Worm (Caenorhabditis elegans): ENCODE results near the gene F49E11.2.

Gene F49E11.2

DNA sequence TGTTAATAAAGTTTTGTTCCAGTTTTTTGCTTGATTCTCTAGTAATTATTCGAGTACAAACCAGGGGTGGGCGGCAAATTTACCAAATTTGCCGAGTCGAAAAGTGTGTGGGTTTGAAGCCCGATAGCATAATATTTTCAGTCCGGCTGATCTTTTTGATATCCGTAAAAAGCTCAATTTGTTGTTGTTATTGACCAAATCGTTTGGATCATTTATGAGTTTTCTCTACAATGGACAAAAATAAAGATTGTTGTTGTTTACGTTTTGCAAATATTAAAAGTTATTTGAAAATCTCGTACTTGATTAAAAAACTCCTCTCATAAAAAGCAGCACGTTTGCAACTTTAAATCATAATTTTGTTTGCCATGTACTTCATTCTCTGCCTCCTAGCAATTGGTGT is 17.2 kb upstream of the F49E11.2 start, which contains the start of gene scl-1:
Gene scl-1, plus strand, starts transcription at position 301 of the 400 bp plus-strand sequence.
- TF ChIP-seq lin-14 (GFP tag; optimal IDR thresholded peaks at IDR 0.05) (no peak), fkh-4 (tag; optimal IDR thresholded peaks at IDR 0.05; ENCODE audit: borderline replicate concordance) (no peak), pax-3 (tag; optimal IDR thresholded peaks at IDR 0.05) (no peak), blmp-1 (tag; optimal IDR thresholded peaks at IDR 0.05) (no peak), fkh-10 (GFP tag; optimal IDR thresholded peaks at IDR 0.05) (no peak), sptf-1 (tag; optimal IDR thresholded peaks at IDR 0.05) (no peak), nhr-71 (tag; optimal IDR thresholded peaks at IDR 0.05) (no peak), efl-1 (optimal IDR thresholded peaks at IDR 0.05) (no peak), efl-1 (GFP tag; optimal IDR thresholded peaks at IDR 0.05 in 1 of 2) (no peak), skn-1 (tag; optimal IDR thresholded peaks at IDR 0.05) (no peak), mep-1 (tag; optimal IDR thresholded peaks at IDR 0.05) (no peak), lir-3 (tag; optimal IDR thresholded peaks at IDR 0.05; ENCODE audit: poor library complexity) (no peak), fos-1 (tag; optimal IDR thresholded peaks at IDR 0.05) (no peak), swsn-7 (tag; optimal IDR thresholded peaks at IDR 0.05) (no peak), ceh-82 (tag; optimal IDR thresholded peaks at IDR 0.05) (no peak)

DNA sequence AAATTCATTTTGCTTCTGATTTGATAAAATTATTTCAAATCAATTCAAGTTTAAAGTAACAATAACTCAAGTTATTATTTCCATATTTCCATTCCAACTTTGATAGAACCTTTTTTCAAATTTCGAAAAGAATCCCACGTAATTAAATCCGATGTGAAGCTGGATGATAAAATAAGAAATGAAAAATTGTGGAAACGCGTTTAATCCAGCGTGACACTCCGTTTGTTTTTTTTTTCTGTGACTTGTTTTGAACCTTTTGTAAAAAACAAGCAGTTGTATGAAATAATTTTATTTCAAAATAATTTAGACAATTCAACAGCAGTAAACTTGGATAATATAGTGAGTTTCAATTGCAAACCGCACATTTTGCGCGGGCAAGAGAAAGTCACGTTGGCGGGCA is 13.8 kb upstream of the F49E11.2 start, which contains the start of gene F49E11.7:
Gene F49E11.7, plus strand, starts transcription at position 301 of the 400 bp plus-strand sequence.
- TF ChIP-seq mab-9 (GFP tag; IDR thresholded peaks at IDR 0.05): no peak
- TF ChIP-seq efl-1 (optimal IDR thresholded peaks at IDR 0.05): no peak
- peak in 1 of 2 experiments; percentile 17 for TF ChIP-seq efl-1 (GFP tag; optimal IDR thresholded peaks at IDR 0.05 in 1 of 2)
- no peak for TF ChIP-seq nhr-28 (tag; optimal IDR thresholded peaks at IDR 0.05)
- no peak for TF ChIP-seq elt-2 (tag; optimal IDR thresholded peaks at IDR 0.05)

DNA sequence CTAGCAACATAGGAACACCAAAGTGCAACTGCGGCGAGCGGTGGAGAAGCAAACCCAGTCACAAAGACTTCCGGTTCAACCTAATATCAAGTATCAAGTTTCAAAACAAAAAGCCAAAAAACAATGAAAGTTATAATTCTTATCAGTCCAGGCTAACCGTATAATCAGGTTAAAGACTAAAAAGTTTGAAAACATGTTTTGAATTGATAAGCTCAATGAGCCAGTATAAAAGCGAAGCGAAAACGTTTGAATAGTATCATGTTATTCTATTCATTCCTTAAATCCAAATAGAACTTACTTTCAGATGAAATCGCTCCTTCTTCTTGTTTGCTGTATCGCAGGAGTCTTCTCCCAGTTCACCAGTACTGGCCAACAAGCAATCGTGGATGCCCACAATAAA is 12.3 kb upstream of the F49E11.2 start, which contains the start of gene scl-11:
Gene scl-11, plus strand, starts transcription at position 301 of the 400 bp plus-strand sequence.
- TF ChIP-seq hlh-4 (tag; optimal IDR thresholded peaks at IDR 0.05) (no peak), F16B12.6 (tag; optimal IDR thresholded peaks at IDR 0.05) (no peak), lin-15B (tag; optimal IDR thresholded peaks at IDR 0.05) (no peak), vab-15 (tag; optimal IDR thresholded peaks at IDR 0.05) (no peak), lin-14 (GFP tag; optimal IDR thresholded peaks at IDR 0.05) (no peak), hpl-2 (GFP tag; optimal IDR thresholded peaks at IDR 0.05) (no peak), nhr-20 (tag; optimal IDR thresholded peaks at IDR 0.05) (no peak), zag-1 (tag; optimal IDR thresholded peaks at IDR 0.05) (no peak), nhr-11 (tag; optimal IDR thresholded peaks at IDR 0.05) (no peak), lir-3 (tag; optimal IDR thresholded peaks at IDR 0.05; ENCODE audit: poor library complexity) (no peak), nhr-237 (tag; optimal IDR thresholded peaks at IDR 0.05) (no peak), alr-1 (tag; optimal IDR thresholded peaks at IDR 0.05; ENCODE audit: borderline replicate concordance) (no peak), Y116A8C.19 (tag; optimal IDR thresholded peaks at IDR 0.05; ENCODE audit: borderline replicate concordance) (no peak), nhr-84 (tag; optimal IDR thresholded peaks at IDR 0.05) (no peak), unc-30 (tag; optimal IDR thresholded peaks at IDR 0.05) (no peak)

DNA sequence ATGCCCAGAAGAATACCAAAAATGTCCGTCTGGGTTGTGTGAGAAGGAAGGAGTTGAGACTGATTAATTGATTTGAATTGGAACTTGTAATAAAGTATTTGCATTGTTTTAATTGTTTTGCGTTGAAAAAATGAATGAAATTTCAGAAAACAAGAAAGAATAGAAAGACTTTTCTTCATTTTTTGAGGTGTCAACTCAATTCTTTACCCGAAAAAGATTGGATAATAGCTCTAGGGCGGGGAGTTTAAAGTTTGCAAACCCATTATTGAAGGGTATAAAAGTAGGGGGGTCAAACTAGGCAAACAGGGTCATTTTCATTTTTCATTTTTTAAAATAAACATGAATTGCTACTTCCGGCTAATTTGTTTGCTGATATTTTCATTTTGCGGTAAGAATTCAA is 9.4 kb upstream of the F49E11.2 start, which contains the start of gene scl-10:
Gene scl-10, plus strand, starts transcription at position 301 of the 400 bp plus-strand sequence.
- TF ChIP-seq sup-37 (GFP tag; optimal IDR thresholded peaks at IDR 0.05) (no peak), ceh-88 (GFP tag; IDR thresholded peaks at IDR 0.05) (no peak), nhr-47 (tag; optimal IDR thresholded peaks at IDR 0.05) (no peak), aly-2 (tag; optimal IDR thresholded peaks at IDR 0.05) (no peak), efl-3 (GFP tag; optimal IDR thresholded peaks at IDR 0.05) (no peak), lin-14 (GFP tag; optimal IDR thresholded peaks at IDR 0.05) (no peak), nhr-84 (tag; optimal IDR thresholded peaks at IDR 0.05) (no peak), nhr-19 (GFP tag; conservative IDR thresholded peaks at IDR 0.05) (no peak), nhr-90 (tag; optimal IDR thresholded peaks at IDR 0.05; ENCODE audit: poor library complexity) (no peak), dsc-1 (tag; optimal IDR thresholded peaks at IDR 0.05) (no peak), unc-62 (GFP tag; optimal IDR thresholded peaks at IDR 0.05) (no peak), C34B4.2 (tag; optimal IDR thresholded peaks at IDR 0.05) (no peak), C04F5.9 (tag; optimal IDR thresholded peaks at IDR 0.05) (no peak), sox-4 (tag; optimal IDR thresholded peaks at IDR 0.05) (no peak), ceh-82 (tag; optimal IDR thresholded peaks at IDR 0.05) (no peak), lin-39 (tag; optimal IDR thresholded peaks at IDR 0.05) (no peak), nhr-12 (tag; optimal IDR thresholded peaks at IDR 0.05) (no peak), mep-1 (tag; optimal IDR thresholded peaks at IDR 0.05) (no peak), unc-30 (tag; optimal IDR thresholded peaks at IDR 0.05) (no peak), tlp-1 (tag; optimal IDR thresholded peaks at IDR 0.05) (no peak)

All from whole organism, L1 larva.